Worm (Caenorhabditis elegans): ENCODE results near the gene irld-48.

- TF ChIP-seq skn-1 (tag; optimal IDR thresholded peaks at IDR 0.05) (no peak), jun-1 (tag; optimal IDR thresholded peaks at IDR 0.05) (no peak), rbr-2 (tag; optimal IDR thresholded peaks at IDR 0.05) (no peak), ceh-82 (tag; optimal IDR thresholded peaks at IDR 0.05) (no peak), aly-2 (tag; optimal IDR thresholded peaks at IDR 0.05) (no peak), ama-1 (optimal IDR thresholded peaks at IDR 0.05) (no peak)
Measured at ce11 chrII:2962531-2963164, 6.8 kb downstream of the irld-48 start.

All from whole organism, L4 larva.